Fruit fly (Drosophila melanogaster): ENCODE measurements around the gene tst.

The tst gene

DNA sequence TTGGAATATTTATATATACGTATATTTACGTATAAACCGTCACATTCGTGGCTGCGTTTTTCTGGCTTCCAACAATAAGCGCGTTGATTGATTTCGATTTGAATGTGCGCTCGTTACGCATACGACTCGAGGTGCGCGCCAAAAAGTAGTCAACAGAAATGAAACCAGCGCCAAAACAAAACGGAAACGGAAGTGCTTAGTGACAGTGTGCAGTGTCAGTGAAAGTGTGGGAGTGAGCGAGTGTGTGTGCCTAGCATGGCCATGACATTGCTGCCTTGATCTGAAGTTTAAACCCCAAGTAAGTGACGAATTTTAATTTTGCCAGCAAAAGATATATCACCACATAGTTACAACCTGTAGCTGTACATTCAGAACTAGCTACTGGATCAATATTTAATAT is 31.0 kb upstream of the tst start, which contains the start of gene CG34355:
Gene CG34355, plus strand, starts transcription at position 192 of the 400 bp plus-strand sequence.
- TF ChIP-seq jim (GFP tag; optimal IDR thresholded peaks at IDR 0.05): no peak
- TF ChIP-seq br (GFP tag; optimal IDR thresholded peaks at IDR 0.05): no peak
- no peak for TF ChIP-seq foxo (GFP tag; optimal IDR thresholded peaks at IDR 0.05)
- TF ChIP-seq GATAd (GFP tag; optimal IDR thresholded peaks at IDR 0.05): no peak
- no peak for TF ChIP-seq CrebA (GFP tag; optimal IDR thresholded peaks at IDR 0.05; ENCODE audit: borderline replicate concordance)
- peak; percentile 21 for TF ChIP-seq CG9705 (GFP tag; optimal IDR thresholded peaks at IDR 0.05)

DNA sequence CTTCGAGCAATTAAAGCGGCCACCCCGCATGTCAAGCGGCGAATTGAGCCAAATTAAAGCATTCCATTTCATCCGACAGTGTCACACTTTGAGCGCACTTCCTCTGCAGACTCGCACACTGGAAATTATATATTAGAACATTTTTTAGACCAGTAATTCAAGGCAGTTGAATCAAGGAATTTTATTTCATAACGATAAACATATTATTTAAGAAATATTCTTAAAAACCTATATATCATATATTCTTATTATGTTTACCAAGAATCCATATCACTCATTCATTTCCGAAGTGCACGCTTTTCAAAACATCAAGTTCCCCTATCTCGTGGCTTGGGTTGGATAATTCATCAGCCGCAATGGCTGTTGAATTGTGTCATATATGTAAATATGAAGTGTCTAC is 18.8 kb upstream of the tst start:
- no peak for TF ChIP-seq Hr83 (GFP tag; optimal IDR thresholded peaks at IDR 0.05; ENCODE audit: poor library complexity, severe bottlenecking)
- no peak for TF ChIP-seq h (GFP tag; optimal IDR thresholded peaks at IDR 0.05)
- TF ChIP-seq dl (GFP tag; optimal IDR thresholded peaks at IDR 0.05; ENCODE audit: insufficient read depth in 1 of 2, partially characterized antibody in 2 of 2): no peak
- TF ChIP-seq OdsH (GFP tag; optimal IDR thresholded peaks at IDR 0.05): peak; percentile 24
- TF ChIP-seq dmrt93B (GFP tag; optimal IDR thresholded peaks at IDR 0.05): no peak
- TF ChIP-seq tai (GFP tag; optimal IDR thresholded peaks at IDR 0.05): no peak
- no peak for TF ChIP-seq GATAd (GFP tag; optimal IDR thresholded peaks at IDR 0.05)
- no peak for TF ChIP-seq Sp1 (GFP tag; optimal IDR thresholded peaks at IDR 0.05)
- TF ChIP-seq br (GFP tag; optimal IDR thresholded peaks at IDR 0.05): no peak
- peak; percentile 24 for TF ChIP-seq psq (GFP tag; optimal IDR thresholded peaks at IDR 0.05)

DNA sequence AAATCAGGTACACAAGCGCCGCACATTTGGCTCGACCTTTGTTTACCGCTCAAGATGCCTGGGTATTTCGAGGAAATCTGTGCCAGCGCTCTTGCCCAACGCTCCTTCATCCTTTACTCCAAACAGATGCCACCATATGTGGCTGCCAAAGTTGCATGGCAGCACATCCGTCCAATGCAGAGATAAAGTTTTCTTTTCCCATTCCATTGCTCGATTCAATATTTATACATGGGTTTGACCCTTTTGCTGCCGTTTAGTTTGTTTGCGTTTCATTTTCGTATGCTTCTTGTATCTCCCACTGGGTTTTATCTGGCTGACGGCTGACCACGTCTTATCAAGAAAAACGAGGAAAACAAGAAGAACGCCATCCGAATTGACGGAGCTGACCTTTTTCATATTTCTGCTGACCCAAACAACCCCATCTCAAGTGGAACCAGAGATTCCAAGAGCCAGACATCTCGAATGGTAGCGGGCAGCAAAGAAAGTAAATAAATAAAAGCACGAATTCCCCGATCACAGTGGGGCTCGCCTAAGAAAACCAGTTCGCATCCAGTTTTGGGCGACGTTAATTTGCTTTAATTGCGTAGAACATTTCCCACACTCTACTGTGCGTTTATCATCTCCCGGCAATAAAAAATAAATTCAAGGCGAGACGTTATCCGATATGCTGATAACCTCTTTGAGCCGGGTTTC is 18.0 kb upstream of the tst start:
- no peak for TF ChIP-seq lola (GFP tag; optimal IDR thresholded peaks at IDR 0.05)
- TF ChIP-seq Rel (GFP tag; optimal IDR thresholded peaks at IDR 0.05): no peak
- TF ChIP-seq Rel (tag; optimal IDR thresholded peaks at IDR 0.05): peak; percentile 87
- no peak for TF ChIP-seq Hnf4 (GFP tag; optimal IDR thresholded peaks at IDR 0.05)
- TF ChIP-seq h (GFP tag; optimal IDR thresholded peaks at IDR 0.05): peak; percentile 9
- TF ChIP-seq Mio (GFP tag; optimal IDR thresholded peaks at IDR 0.05): no peak
- TF ChIP-seq Hr78 (GFP tag; optimal IDR thresholded peaks at IDR 0.05): no peak

DNA sequence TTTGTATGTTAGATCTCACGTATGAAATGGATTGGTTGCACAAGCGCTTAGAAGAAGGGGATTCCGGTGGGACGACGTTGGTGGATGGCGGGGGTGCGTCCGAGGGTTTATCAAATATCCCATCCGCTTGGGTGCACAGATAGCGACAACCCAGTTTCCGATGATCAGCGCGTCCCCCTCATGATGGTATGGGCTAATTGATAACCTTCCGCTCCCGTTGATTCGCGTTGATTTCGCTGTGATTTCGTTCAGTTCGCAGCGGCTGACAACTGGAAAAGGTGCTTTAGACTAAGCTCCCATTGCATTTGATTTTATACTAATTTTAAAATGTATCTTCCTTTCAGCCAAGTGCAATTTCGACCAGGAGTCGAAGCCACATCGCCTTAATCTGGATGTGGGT is 16.9 kb upstream of the tst start:
- TF ChIP-seq Rel (GFP tag; optimal IDR thresholded peaks at IDR 0.05) (no peak), Rel (tag; optimal IDR thresholded peaks at IDR 0.05) (peak; percentile 52), psq (GFP tag; optimal IDR thresholded peaks at IDR 0.05) (no peak)

DNA sequence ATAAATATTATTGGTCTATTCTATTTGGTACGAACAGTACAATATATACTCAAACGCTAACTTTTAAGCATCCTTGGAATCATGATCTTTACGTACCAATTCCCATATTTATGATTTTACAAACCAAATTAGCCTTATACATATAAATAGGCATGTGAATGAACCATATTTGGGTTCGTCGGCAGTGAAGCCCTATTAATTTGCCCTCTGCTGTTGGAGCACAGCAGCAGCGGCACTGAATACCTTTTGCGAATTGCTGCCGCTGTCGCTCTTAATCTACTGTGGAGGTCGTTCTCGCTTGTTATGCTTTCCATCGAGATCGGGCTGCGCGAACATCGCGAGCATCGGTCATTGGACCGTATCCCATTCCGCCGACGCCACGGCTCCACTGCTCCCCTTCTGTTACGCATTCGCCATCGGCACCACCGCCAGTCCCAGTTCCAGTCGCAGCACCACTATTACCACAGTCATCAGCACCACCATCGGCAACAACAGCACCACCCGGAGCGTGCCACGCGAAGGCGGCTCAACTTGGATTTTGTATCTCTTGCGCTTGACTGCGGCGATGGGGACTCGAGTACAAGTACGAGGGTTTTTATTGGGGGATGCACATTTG is 15.9 kb upstream of the tst start:
- TF ChIP-seq dmrt93B (GFP tag; optimal IDR thresholded peaks at IDR 0.05) (peak; percentile 38), psq (GFP tag; optimal IDR thresholded peaks at IDR 0.05) (peak; percentile 53), Dfd (GFP tag; optimal IDR thresholded peaks at IDR 0.05) (no peak), Abd-B (GFP tag; optimal IDR thresholded peaks at IDR 0.05) (no peak), Hr83 (GFP tag; optimal IDR thresholded peaks at IDR 0.05; ENCODE audit: poor library complexity, severe bottlenecking) (no peak), CG32264 (GFP tag; optimal IDR thresholded peaks at IDR 0.05) (no peak), dl (GFP tag; optimal IDR thresholded peaks at IDR 0.05; ENCODE audit: insufficient read depth in 1 of 2, partially characterized antibody in 2 of 2) (no peak), Vsx2 (GFP tag; optimal IDR thresholded peaks at IDR 0.05; ENCODE audit: partially characterized antibody) (no peak), Dif (GFP tag; optimal IDR thresholded peaks at IDR 0.05; ENCODE audit: partially characterized antibody) (no peak), Rel (GFP tag; optimal IDR thresholded peaks at IDR 0.05) (no peak), Rel (tag; optimal IDR thresholded peaks at IDR 0.05) (peak; percentile 86), h (GFP tag; optimal IDR thresholded peaks at IDR 0.05) (peak; percentile 49), ey (GFP tag; optimal IDR thresholded peaks at IDR 0.05) (peak; percentile 61), Sp1 (GFP tag; optimal IDR thresholded peaks at IDR 0.05) (peak; percentile 65), woc (GFP tag; optimal IDR thresholded peaks at IDR 0.05) (peak; percentile 61), Myc (optimal IDR thresholded peaks at IDR 0.05) (no peak), CrebA (GFP tag; optimal IDR thresholded peaks at IDR 0.05; ENCODE audit: borderline replicate concordance) (no peak), Jra (GFP tag; optimal IDR thresholded peaks at IDR 0.05) (no peak), usp (GFP tag; optimal IDR thresholded peaks at IDR 0.05) (no peak), sv (GFP tag; optimal IDR thresholded peaks at IDR 0.05) (no peak), rgr (GFP tag; optimal IDR thresholded peaks at IDR 0.05) (peak; percentile 62), CG9705 (GFP tag; optimal IDR thresholded peaks at IDR 0.05) (no peak), N (GFP tag; optimal IDR thresholded peaks at IDR 0.05) (no peak), HLH106 (tag; optimal IDR thresholded peaks at IDR 0.05) (peak; percentile 69), dsf (GFP tag; optimal IDR thresholded peaks at IDR 0.05; ENCODE audit: borderline replicate concordance) (no peak), Hr78 (GFP tag; optimal IDR thresholded peaks at IDR 0.05) (no peak), jim (GFP tag; optimal IDR thresholded peaks at IDR 0.05) (no peak), fru (GFP tag; optimal IDR thresholded peaks at IDR 0.05) (peak; percentile 51), sage (GFP tag; optimal IDR thresholded peaks at IDR 0.05) (no peak), OdsH (GFP tag; optimal IDR thresholded peaks at IDR 0.05) (peak; percentile 39), br (GFP tag; optimal IDR thresholded peaks at IDR 0.05) (peak; percentile 60), Hnf4 (GFP tag; optimal IDR thresholded peaks at IDR 0.05) (peak; percentile 11), tai (GFP tag; optimal IDR thresholded peaks at IDR 0.05) (no peak), lola (GFP tag; optimal IDR thresholded peaks at IDR 0.05) (no peak)

All from whole organism, wandering third instar larva.